Worm (Caenorhabditis elegans) whole organism, L4/young adult: ENCODE measurements around the gene cutl-16.

ENCODE experiments used
- W03F9.2 ChIP-seq: fragments of 150-350 bp; optimal IDR thresholded peaks from 2 replicates; lab custom pipeline; 2014; ENCODE audit warnings: missing biosample characterization, missing genetic modification characterization
- dao-5 ChIP-seq: sonication (generic microtip); optimal IDR thresholded peaks from 2 replicates; lab custom pipeline; 2016; ENCODE audit warnings: missing genotype, missing genetic modification characterization, moderate library complexity, missing compliant biosample characterization

ce11 chrII:6453341-6453806, 12.1 kb downstream of the cutl-16 start, which contains the start of gene atg-16.2:
- TF ChIP-seq dao-5 (tag; lab: Kevin White, UChicago) (no peak), W03F9.2 (peak; percentile 17)
